Worm (Caenorhabditis elegans) whole organism, young adult: ENCODE results near the gene bbs-8.

Source experiments
- B0261.1 ChIP-seq: sonication (generic microtip); optimal IDR thresholded peaks from 2 replicates; lab custom pipeline; 2016; ENCODE audit warnings: mild to moderate bottlenecking, missing genetic modification characterization, moderate library complexity, missing compliant biosample characterization
- C06A6.2 ChIP-seq: fragments of 200-800 bp; sonication (Bioruptor generic); conservative IDR thresholded peaks from 2 replicates; pipeline ENCODE4 v1.3.6; 2022; ENCODE audit warnings: missing genetic modification characterization, missing compliant biosample characterization
- F10E7.11 ChIP-seq: sonication (generic microtip); optimal IDR thresholded peaks from 2 replicates; lab custom pipeline; 2017; ENCODE audit warnings: mild to moderate bottlenecking, missing genetic modification characterization, moderate library complexity, missing compliant biosample characterization
- F22D6.2 ChIP-seq: sonication (generic microtip); optimal IDR thresholded peaks from 2 replicates; lab custom pipeline; 2016; ENCODE audit warnings: mild to moderate bottlenecking, missing genetic modification characterization, missing compliant biosample characterization
- F23B12.7 ChIP-seq: sonication (generic microtip); optimal IDR thresholded peaks from 2 replicates; lab custom pipeline; 2017; ENCODE audit warnings: missing genetic modification characterization, mild to moderate bottlenecking, missing compliant biosample characterization, antibody characterized with exemption, moderate library complexity; ENCODE audit not compliant: insufficient read depth
- F33H1.4 ChIP-seq: fragments of 200-800 bp; sonication (Bioruptor generic); IDR thresholded peaks from 2 replicates; pipeline ENCODE4 v1.3.6; 2022; ENCODE audit warnings: missing genetic modification reagents, missing genetic modification characterization, missing compliant biosample characterization
- F39B2.1 ChIP-seq: fragments of 200-800 bp; sonication (Bioruptor generic); IDR thresholded peaks from 2 replicates; pipeline ENCODE4 v1.3.6; 2022; ENCODE audit warnings: missing genetic modification reagents, missing genetic modification characterization, missing compliant biosample characterization
- F57A8.1 ChIP-seq: fragments of 200-800 bp; sonication (Bioruptor generic); optimal IDR thresholded peaks from 2 replicates; lab custom pipeline; 2018; ENCODE audit warnings: mild to moderate bottlenecking, missing genetic modification characterization, moderate library complexity, missing compliant biosample characterization
- K12H6.12 ChIP-seq: fragments of 200-800 bp; sonication (Bioruptor generic); optimal IDR thresholded peaks from 2 replicates; lab custom pipeline; 2018; ENCODE audit warnings: mild to moderate bottlenecking, missing genetic modification characterization, missing compliant biosample characterization
- T07F8.4 ChIP-seq: sonication (generic microtip); optimal IDR thresholded peaks from 2 replicates; lab custom pipeline; 2016; ENCODE audit warnings: mild to moderate bottlenecking, missing genetic modification characterization, moderate library complexity, missing compliant biosample characterization
- Y79H2A.3 ChIP-seq: fragments of 200-800 bp; sonication (Bioruptor generic); conservative IDR thresholded peaks from 2 replicates; pipeline ENCODE4 v1.3.6; 2022; ENCODE audit warnings: missing genetic modification reagents, missing genetic modification characterization, missing compliant biosample characterization
- attf-5 ChIP-seq: fragments of 200-800 bp; sonication (Bioruptor generic); optimal IDR thresholded peaks from 2 replicates; lab custom pipeline; 2018; ENCODE audit warnings: mild to moderate bottlenecking, missing genetic modification characterization, missing compliant biosample characterization
- ceh-40 ChIP-seq: fragments of 200-800 bp; sonication (Bioruptor generic); IDR thresholded peaks from 2 replicates; pipeline ENCODE4 v1.3.6; 2022; ENCODE audit warnings: missing genetic modification characterization, missing compliant biosample characterization
- ceh-91 ChIP-seq: fragments of 200-800 bp; sonication (Bioruptor generic); IDR thresholded peaks from 2 replicates; pipeline ENCODE4 v1.3.6; 2022; ENCODE audit warnings: missing genetic modification reagents, missing genetic modification characterization, missing compliant biosample characterization
- chd-7 ChIP-seq: sonication (generic microtip); optimal IDR thresholded peaks from 2 replicates; lab custom pipeline; 2016; ENCODE audit warnings: mild to moderate bottlenecking, missing genetic modification characterization, moderate library complexity, missing compliant biosample characterization
- die-1 ChIP-seq: sonication (generic microtip); optimal IDR thresholded peaks from 2 replicates; lab custom pipeline; 2016; ENCODE audit warnings: missing genotype, mild to moderate bottlenecking, missing genetic modification characterization, missing compliant biosample characterization
- dpl-1 ChIP-seq: fragments of 150-350 bp; optimal IDR thresholded peaks from 2 replicates; lab custom pipeline; 2014; ENCODE audit warnings: missing biosample characterization, missing genetic modification reagents, missing genetic modification characterization
- efl-1 ChIP-seq: fragments of 150-350 bp; optimal IDR thresholded peaks from 2 replicates; lab custom pipeline; 2014; ENCODE audit warnings: missing biosample characterization, missing genetic modification reagents, missing genetic modification characterization
- egl-18 ChIP-seq: fragments of 200-800 bp; sonication (Bioruptor generic); IDR thresholded peaks from 2 replicates; pipeline ENCODE4 v1.3.6; 2022; ENCODE audit warnings: missing genetic modification reagents, missing genetic modification characterization, missing compliant biosample characterization
- gei-17 ChIP-seq: fragments of 200-800 bp; sonication (Bioruptor generic); optimal IDR thresholded peaks from 2 replicates; lab custom pipeline; 2018; ENCODE audit warnings: mild to moderate bottlenecking, missing genetic modification characterization, missing compliant biosample characterization
- hmg-1.2 ChIP-seq: fragments of 200-800 bp; sonication (Bioruptor generic); IDR thresholded peaks from 2 replicates; pipeline ENCODE4 v1.3.6; 2022; ENCODE audit warnings: missing genetic modification reagents, missing genetic modification characterization, missing compliant biosample characterization
- hmg-20 ChIP-seq: fragments of 200-800 bp; sonication (Bioruptor generic); IDR thresholded peaks from 2 replicates; pipeline ENCODE4 v1.3.6; 2022; ENCODE audit warnings: missing genetic modification reagents, missing genetic modification characterization, missing compliant biosample characterization
- hsf-1 ChIP-seq: fragments of 200-800 bp; sonication (Bioruptor generic); IDR thresholded peaks from 2 replicates; pipeline ENCODE4 v1.3.6; 2022; ENCODE audit warnings: missing genetic modification reagents, missing genetic modification characterization, missing compliant biosample characterization
- let-526 ChIP-seq: fragments of 200-800 bp; sonication (Bioruptor generic); IDR thresholded peaks from 2 replicates; pipeline ENCODE4 v1.3.6; 2022; ENCODE audit warnings: missing genetic modification reagents, missing genetic modification characterization, missing compliant biosample characterization
- let-607 ChIP-seq, 2 experiments: fragments of 200-800 bp in 1 of 2; sonication (Bioruptor generic) in 1 of 2; sonication (generic microtip) in 1 of 2; optimal IDR thresholded peaks; 2 replicates each; lab custom pipeline; 2016 to 2018; ENCODE audit warnings: mild to moderate bottlenecking in 2 of 2, missing compliant biosample characterization in 2 of 2, missing genetic modification characterization in 2 of 2, moderate library complexity in 2 of 2, missing genotype in 1 of 2
- lir-1 ChIP-seq: fragments of 200-800 bp; sonication (Bioruptor generic); conservative IDR thresholded peaks from 2 replicates; pipeline ENCODE4 v1.3.6; 2022; ENCODE audit warnings: missing genetic modification reagents, missing genetic modification characterization, missing compliant biosample characterization
- madf-10 ChIP-seq: sonication (generic microtip); optimal IDR thresholded peaks from 2 replicates; lab custom pipeline; 2016; ENCODE audit warnings: mild to moderate bottlenecking, missing genetic modification characterization, missing compliant biosample characterization
- nfya-1 ChIP-seq: sonication (generic microtip); optimal IDR thresholded peaks from 2 replicates; lab custom pipeline; 2017; ENCODE audit warnings: antibody characterized with exemption, missing compliant biosample characterization, missing genetic modification characterization, borderline replicate concordance; ENCODE audit not compliant: insufficient read depth
- nhr-80 ChIP-seq: sonication (generic microtip); optimal IDR thresholded peaks from 2 replicates; lab custom pipeline; 2016; ENCODE audit warnings: missing genetic modification characterization, missing compliant biosample characterization
- pbrm-1 ChIP-seq: fragments of 200-800 bp; sonication (Bioruptor generic); IDR thresholded peaks from 2 replicates; pipeline ENCODE4 v1.3.6; 2022; ENCODE audit warnings: missing genetic modification reagents, missing genetic modification characterization, missing compliant biosample characterization
- snpc-1.3 ChIP-seq: sonication (generic microtip); optimal IDR thresholded peaks from 2 replicates; lab custom pipeline; 2017; ENCODE audit warnings: missing genetic modification characterization, mild to moderate bottlenecking, missing compliant biosample characterization, antibody characterized with exemption, moderate library complexity, missing genotype, missing genetic modification reagents; ENCODE audit not compliant: insufficient read depth
- ztf-18 ChIP-seq: sonication (generic microtip); optimal IDR thresholded peaks from 2 replicates; lab custom pipeline; 2016; ENCODE audit warnings: missing genotype, mild to moderate bottlenecking, missing genetic modification characterization, missing compliant biosample characterization
- ztf-26 ChIP-seq: sonication (generic microtip); optimal IDR thresholded peaks from 2 replicates; lab custom pipeline; 2017; ENCODE audit warnings: missing genetic modification characterization, missing compliant biosample characterization

The bbs-8 gene

DNA sequence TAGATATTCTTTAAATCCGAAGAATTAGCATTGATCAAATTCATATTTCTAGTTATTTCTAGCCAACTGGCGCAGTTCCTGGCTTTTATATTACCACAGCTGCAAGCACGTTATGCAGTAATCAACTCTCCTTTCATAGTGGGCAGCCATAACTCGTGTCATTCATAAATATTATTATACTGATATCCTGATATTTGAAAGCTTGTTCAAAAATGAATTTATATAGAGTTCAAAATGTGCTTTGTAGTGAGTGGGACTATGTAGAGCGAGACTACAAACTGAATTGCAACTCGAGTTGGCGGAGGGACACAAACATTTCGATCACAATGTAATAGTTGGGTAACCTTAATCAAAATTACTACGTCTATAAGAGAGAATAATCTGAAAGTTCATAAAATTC lies 6.8 kb upstream of the bbs-8 start, which contains the start of gene srh-30:
Gene srh-30, minus strand, starts transcription at position 101 of the 400 bp plus-strand sequence.
- TF ChIP-seq efl-1 (GFP tag; lab: Kevin White, UChicago): no peak
- TF ChIP-seq F57A8.1: no peak
- no peak for TF ChIP-seq hsf-1 (GFP tag; lab: Robert Waterston, UW)
- TF ChIP-seq dpl-1 (GFP tag; lab: Kevin White, UChicago): no peak
- no peak for TF ChIP-seq egl-18
- TF ChIP-seq die-1 (tag; lab: Kevin White, UChicago): no peak
- no peak for TF ChIP-seq F39B2.1 (GFP tag; lab: Robert Waterston, UW)
- TF ChIP-seq Y79H2A.3 (GFP tag; lab: Robert Waterston, UW): no peak
- TF ChIP-seq, all 124 proteins: peak for 0

DNA sequence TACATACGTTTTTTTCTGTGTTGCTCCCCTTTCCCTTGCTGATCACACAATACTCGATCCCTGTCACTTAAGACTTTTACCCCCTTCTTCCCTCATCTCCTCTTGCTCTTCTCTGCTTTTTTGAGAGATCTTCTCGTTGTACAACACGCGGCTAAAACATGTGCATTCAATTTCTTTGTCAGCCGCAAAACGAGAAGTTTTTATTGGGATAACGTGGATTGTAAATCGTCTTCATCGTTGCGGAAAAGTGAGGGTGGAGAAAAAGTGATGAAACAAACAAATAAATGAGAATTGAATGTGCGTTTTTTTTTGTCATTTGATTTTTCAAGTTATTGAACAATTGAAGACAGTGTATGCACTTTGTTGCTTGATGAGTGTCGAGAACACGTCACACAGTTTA lies 4.6 kb upstream of the bbs-8 start:
- TF ChIP-seq efl-1 (GFP tag; lab: Kevin White, UChicago) (no peak), B0261.1 (tag; lab: Kevin White, UChicago) (no peak), F10E7.11 (tag; lab: Kevin White, UChicago) (no peak), ztf-18 (tag; lab: Kevin White, UChicago) (no peak), nfya-1 (no peak), lir-1 (no peak), let-526 (GFP tag; lab: Robert Waterston, UW) (no peak), K12H6.12 (tag; lab: Kevin White, UChicago) (no peak), snpc-1.3 (tag; lab: Kevin White, UChicago) (no peak), ztf-26 (tag; lab: Kevin White, UChicago) (no peak), ceh-40 (GFP tag; lab: Robert Waterston, UW) (no peak)
- TF ChIP-seq, all 124 proteins: peak for 0

DNA sequence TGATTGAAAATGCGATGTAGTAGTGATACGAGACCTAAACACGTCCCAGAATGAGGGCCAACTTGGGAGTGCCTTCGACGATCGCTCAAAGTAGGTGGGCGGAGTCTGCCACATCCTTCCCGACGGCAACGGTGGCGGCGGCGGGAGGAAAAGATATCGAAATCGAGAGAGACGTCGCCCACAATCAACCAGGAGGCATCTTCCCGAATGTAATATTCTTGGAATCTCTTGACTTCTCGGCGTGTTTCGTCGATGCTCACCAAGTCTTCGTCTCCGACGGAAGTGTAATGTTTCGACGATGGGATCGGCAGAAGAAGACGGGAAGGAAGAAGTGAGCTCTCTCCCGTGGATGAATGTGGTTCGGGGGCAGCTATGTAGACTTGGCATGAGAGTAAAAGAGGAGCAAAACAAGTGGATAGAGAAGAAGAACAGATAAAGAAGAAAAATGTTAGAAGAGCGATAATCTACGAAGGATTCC lies 3.6 kb upstream of the bbs-8 start, which contains the start of the genes T25F10.1 and clik-1:
Gene T25F10.1, plus strand, starts transcription at position 51 of the 478 bp plus-strand sequence.
Gene clik-1, minus strand, starts transcription at position 281 of the 478 bp plus-strand sequence.
- TF ChIP-seq ceh-91 (GFP tag; lab: Robert Waterston, UW) (no peak), T07F8.4 (no peak), chd-7 (tag; lab: Kevin White, UChicago) (no peak), F33H1.4 (GFP tag; lab: Robert Waterston, UW) (no peak), nhr-80 (no peak), attf-5 (GFP tag; lab: Kevin White, UChicago) (no peak)

DNA sequence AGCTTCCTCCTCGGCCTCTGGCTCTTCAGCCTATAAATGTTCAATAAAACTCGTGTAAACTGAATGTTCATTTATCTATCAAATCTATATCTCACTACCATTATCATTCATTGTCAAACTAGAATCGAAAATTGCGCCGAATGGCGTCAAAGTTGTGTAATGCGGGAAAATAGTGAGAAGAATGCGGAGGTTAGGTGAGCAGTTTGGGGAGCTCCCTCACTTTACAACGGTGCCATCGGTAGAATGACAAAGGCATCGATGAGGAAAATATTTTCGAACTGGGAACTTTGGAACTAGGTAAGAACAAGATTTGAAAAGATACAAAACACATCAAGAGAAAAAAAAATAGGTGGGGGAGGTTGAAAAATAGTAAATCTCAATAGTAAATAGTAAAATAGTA lies 2.7 kb upstream of the bbs-8 start:
- TF ChIP-seq ceh-40 (GFP tag; lab: Robert Waterston, UW): no peak
- TF ChIP-seq pbrm-1 (GFP tag; lab: Robert Waterston, UW): no peak
- no peak for TF ChIP-seq hmg-20 (GFP tag; lab: Robert Waterston, UW)

DNA sequence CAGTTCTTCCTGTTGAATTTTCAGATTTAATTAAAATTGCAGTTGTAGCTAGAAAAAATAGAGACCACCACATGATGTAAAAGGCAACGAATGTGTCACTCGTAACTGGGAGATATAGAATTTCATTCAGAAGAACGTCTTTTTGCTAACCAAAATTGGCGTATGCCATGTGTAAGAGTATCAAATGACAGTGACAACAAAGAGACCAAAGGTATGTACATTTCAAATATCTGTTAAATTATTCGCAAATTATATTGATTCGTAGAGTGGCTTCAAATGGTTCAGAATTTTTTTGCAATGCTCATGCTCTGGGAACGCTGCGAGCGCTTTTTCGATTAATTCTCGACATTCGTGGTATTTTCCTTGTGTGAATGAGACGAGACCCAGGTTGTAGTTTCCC lies 2.5 kb downstream of the bbs-8 start, which contains the start of gene T25F10.4:
Gene T25F10.4, minus strand, starts transcription at position 101 of the 400 bp plus-strand sequence.
- TF ChIP-seq F23B12.7 (tag; lab: Kevin White, UChicago) (no peak), let-607 (tag; optimal IDR thresholded peaks at IDR 0.05; lab: Kevin White, UChicago) (no peak), hmg-1.2 (GFP tag; lab: Robert Waterston, UW) (no peak), hsf-1 (GFP tag; lab: Robert Waterston, UW) (no peak), gei-17 (no peak), T07F8.4 (no peak), F22D6.2 (tag; lab: Kevin White, UChicago) (no peak), madf-10 (no peak), C06A6.2 (GFP tag; lab: Robert Waterston, UW) (no peak)
